Fruit fly (Drosophila melanogaster) whole organism, embryonic: ENCODE results near the gene CG16813.
A peak's percentile ranks its signal among the peaks of the same experiment; 100 is the strongest.

ENCODE experiments used
- Aef1 ChIP-seq: fragments of 200-800 bp; sonication (Bioruptor generic); IDR thresholded peaks from 3 replicates; pipeline ENCODE4 v1.3.6; 2022; ENCODE audit warnings: missing biosample characterization, missing genetic modification characterization
- BtbVII ChIP-seq: fragments of 200-800 bp; sonication (Bioruptor generic); optimal IDR thresholded peaks from 3 replicates; lab custom pipeline; 2017; ENCODE audit warnings: missing biosample characterization, mild to moderate bottlenecking, missing genetic modification characterization
- CG10366 ChIP-seq: fragments of 200-800 bp; sonication (Bioruptor generic); IDR thresholded peaks from 2 replicates; pipeline ENCODE4 v1.3.6; 2022; ENCODE audit warnings: missing biosample characterization, missing genetic modification characterization
- CG10543 ChIP-seq: fragments of 200-800 bp; sonication (Bioruptor generic); optimal IDR thresholded peaks from 3 replicates; lab custom pipeline; 2017; ENCODE audit warnings: missing biosample characterization, mild to moderate bottlenecking, missing genetic modification characterization, moderate library complexity
- CG12769 ChIP-seq: fragments of 200-800 bp; sonication (Bioruptor generic); optimal IDR thresholded peaks from 2 replicates; lab custom pipeline; 2019; ENCODE audit warnings: missing biosample characterization, mild to moderate bottlenecking, missing genetic modification characterization, moderate library complexity
- CG13296 ChIP-seq: fragments of 200-800 bp; sonication (Bioruptor generic); optimal IDR thresholded peaks from 3 replicates; lab custom pipeline; 2018; ENCODE audit warnings: missing biosample characterization, mild to moderate bottlenecking, missing genetic modification characterization
- CG17328 ChIP-seq: fragments of 200-800 bp; sonication (Bioruptor generic); IDR thresholded peaks from 2 replicates; pipeline ENCODE4 v1.3.6; 2022; ENCODE audit warnings: missing biosample characterization, missing genetic modification characterization
- CG17361 ChIP-seq: fragments of 200-800 bp; sonication (Bioruptor generic); IDR thresholded peaks from 3 replicates; pipeline ENCODE4 v1.3.6; 2022; ENCODE audit warnings: missing biosample characterization, missing genetic modification characterization
- CG17385 ChIP-seq: fragments of 200-800 bp; sonication (Bioruptor generic); optimal IDR thresholded peaks from 3 replicates; lab custom pipeline; 2018; ENCODE audit warnings: missing biosample characterization, mild to moderate bottlenecking, missing genetic modification characterization
- CG2120 ChIP-seq: fragments of 200-800 bp; sonication (Bioruptor generic); optimal IDR thresholded peaks from 3 replicates; lab custom pipeline; 2016; ENCODE audit warnings: missing biosample characterization, missing genetic modification characterization
- CG2199 ChIP-seq: fragments of 200-800 bp; sonication (Bioruptor generic); IDR thresholded peaks from 3 replicates; pipeline ENCODE4 v1.3.6; 2022; ENCODE audit warnings: missing biosample characterization, missing genetic modification characterization
- CG2202 ChIP-seq: fragments of 200-800 bp; sonication (Bioruptor generic); optimal IDR thresholded peaks from 2 replicates; lab custom pipeline; 2018; ENCODE audit warnings: missing biosample characterization, mild to moderate bottlenecking, missing genetic modification characterization
- CG34422 ChIP-seq: fragments of 200-800 bp; sonication (Bioruptor generic); IDR thresholded peaks from 3 replicates; pipeline ENCODE4 v1.3.6; 2022; ENCODE audit warnings: missing biosample characterization, missing genetic modification characterization
- CG3726 ChIP-seq: fragments of 200-800 bp; sonication (Bioruptor generic); IDR thresholded peaks from 3 replicates; pipeline ENCODE4, ENCODE4 v1.3.6; 2022; ENCODE audit warnings: missing biosample characterization, missing genetic modification characterization
- CG6791 ChIP-seq: fragments of 200-800 bp; sonication (Bioruptor generic); IDR thresholded peaks from 3 replicates; pipeline ENCODE4 v1.3.6; 2022; ENCODE audit warnings: missing biosample characterization, missing genetic modification characterization; ENCODE audit not compliant: partially characterized antibody
- CG7357 ChIP-seq: fragments of 200-800 bp; sonication (Bioruptor generic); IDR thresholded peaks from 3 replicates; pipeline ENCODE4 v1.3.6; 2022; ENCODE audit warnings: missing biosample characterization, missing genetic modification characterization
- CG8290 ChIP-seq, 3 experiments: fragments of 200-800 bp; sonication (Bioruptor generic); optimal IDR thresholded peaks; 2 replicates each; lab custom pipeline; 2016 to 2019; ENCODE audit warnings: missing biosample characterization in 3 of 3, missing genetic modification characterization in 3 of 3, mild to moderate bottlenecking in 2 of 3, moderate library complexity in 1 of 3
- CG9215 ChIP-seq: fragments of 200-800 bp; sonication (Bioruptor generic); IDR thresholded peaks from 2 replicates; pipeline ENCODE4 v1.3.6; 2022; ENCODE audit warnings: missing biosample characterization, missing genetic modification characterization
- GATAe ChIP-seq: fragments of 200-800 bp; sonication (Bioruptor generic); conservative IDR thresholded peaks from 2 replicates; pipeline ENCODE4 v1.3.6; 2022; ENCODE audit warnings: missing biosample characterization, missing genetic modification characterization
- HLH54F ChIP-seq: fragments of 200-800 bp; sonication (Bioruptor generic); optimal IDR thresholded peaks from 3 replicates; lab custom pipeline; 2016; ENCODE audit warnings: missing biosample characterization, missing genetic modification characterization
- HmgZ ChIP-seq: fragments of 200-800 bp; sonication (Bioruptor generic); optimal IDR thresholded peaks from 2 replicates; lab custom pipeline; 2018; ENCODE audit warnings: missing biosample characterization, mild to moderate bottlenecking, missing genetic modification characterization
- Med ChIP-seq: fragments of 200-800 bp; sonication (Bioruptor generic); peaks from one replicate; lab custom pipeline; 2016; ENCODE audit warnings: missing biosample characterization, missing genetic modification characterization, mild to moderate bottlenecking, inconsistent platforms, moderate library complexity
- Mes4 ChIP-seq: fragments of 200-800 bp; sonication (Bioruptor generic); optimal IDR thresholded peaks from 2 replicates; lab custom pipeline; 2016; ENCODE audit warnings: missing biosample characterization, missing genetic modification characterization
- Poxn ChIP-seq: fragments of 200-800 bp; sonication (Bioruptor generic); IDR thresholded peaks from 2 replicates; pipeline ENCODE4 v1.3.6; 2022; ENCODE audit warnings: missing biosample characterization, missing genetic modification characterization
- TFAM ChIP-seq: fragments of 200-800 bp; sonication (Bioruptor generic); optimal IDR thresholded peaks from 2 replicates; lab custom pipeline; 2017; ENCODE audit warnings: missing biosample characterization, missing genetic modification characterization, inconsistent platforms
- Vsx1 ChIP-seq: fragments of 200-800 bp; sonication (Bioruptor generic); optimal IDR thresholded peaks from 2 replicates; lab custom pipeline; 2017; ENCODE audit warnings: missing biosample characterization, mild to moderate bottlenecking, missing genetic modification characterization, missing genetic modification reagents
- YL-1 ChIP-seq: fragments of 200-800 bp; sonication (Bioruptor generic); optimal IDR thresholded peaks from 3 replicates; lab custom pipeline; 2017; ENCODE audit warnings: missing biosample characterization, mild to moderate bottlenecking, missing genetic modification characterization
- ab ChIP-seq: fragments of 200-800 bp; sonication (Bioruptor generic); optimal IDR thresholded peaks from 2 replicates; lab custom pipeline; 2016; ENCODE audit warnings: missing biosample characterization, missing genetic modification characterization
- ap ChIP-seq: fragments of 200-800 bp; sonication (Bioruptor generic); IDR thresholded peaks from 2 replicates; pipeline ENCODE4 v1.3.6; 2022; ENCODE audit warnings: missing biosample characterization, missing genetic modification characterization
- ara ChIP-seq: fragments of 200-800 bp; sonication (Bioruptor generic); IDR thresholded peaks from 2 replicates; pipeline ENCODE4 v1.3.6; 2022; ENCODE audit warnings: missing biosample characterization, missing genetic modification characterization
- bab2 ChIP-seq: fragments of 200-800 bp; sonication (Bioruptor generic); optimal IDR thresholded peaks from 2 replicates; lab custom pipeline; 2016; ENCODE audit warnings: missing biosample characterization, missing genetic modification characterization
- cad ChIP-seq: fragments of >200 bp; optimal IDR thresholded peaks from 2 replicates; lab custom pipeline; 2017; ENCODE audit warnings: missing biosample characterization, missing genetic modification characterization
- chif ChIP-seq, 2 experiments: fragments of 200-800 bp; sonication (Bioruptor generic); optimal IDR thresholded peaks; 3 replicates each; lab custom pipeline; 2016; ENCODE audit warnings: missing biosample characterization in 2 of 2, missing genetic modification characterization in 2 of 2
- crc ChIP-seq: fragments of 200-800 bp; sonication (Bioruptor generic); optimal IDR thresholded peaks from 2 replicates; lab custom pipeline; 2016; ENCODE audit warnings: missing biosample characterization, missing genetic modification characterization
- cwo ChIP-seq: fragments of 200-800 bp; sonication (Bioruptor generic); optimal IDR thresholded peaks from 3 replicates; lab custom pipeline; 2017; ENCODE audit warnings: missing biosample characterization, missing genetic modification characterization, mild to moderate bottlenecking, moderate library complexity, missing genetic modification reagents
- fd3F ChIP-seq: fragments of 200-800 bp; sonication (Bioruptor generic); optimal IDR thresholded peaks from 2 replicates; lab custom pipeline; 2018; ENCODE audit warnings: missing biosample characterization, mild to moderate bottlenecking, missing genetic modification characterization, moderate library complexity
- ftz-f1 ChIP-seq: fragments of 200-800 bp; sonication (Bioruptor generic); optimal IDR thresholded peaks from 2 replicates; lab custom pipeline; 2016; ENCODE audit warnings: missing biosample characterization, missing genetic modification characterization
- grau ChIP-seq: fragments of 200-800 bp; optimal IDR thresholded peaks from 3 replicates; lab custom pipeline; 2019; ENCODE audit warnings: missing biosample characterization, mild to moderate bottlenecking, missing genetic modification characterization, moderate library complexity
- ham ChIP-seq: fragments of 200-800 bp; sonication (Bioruptor generic); IDR thresholded peaks from 2 replicates; pipeline ENCODE4 v1.3.6; 2022; ENCODE audit warnings: missing biosample characterization, missing genetic modification characterization
- lbe ChIP-seq: fragments of 200-800 bp; sonication (Bioruptor generic); optimal IDR thresholded peaks from 2 replicates; lab custom pipeline; 2016; ENCODE audit warnings: missing biosample characterization, mild to moderate bottlenecking, missing genetic modification characterization
- lilli ChIP-seq: fragments of 200-800 bp; sonication (Bioruptor generic); optimal IDR thresholded peaks from 3 replicates; lab custom pipeline; 2016; ENCODE audit warnings: missing biosample characterization, missing genetic modification characterization
- run ChIP-seq: fragments of 200-800 bp; sonication (Bioruptor generic); optimal IDR thresholded peaks from 3 replicates; lab custom pipeline; 2018; ENCODE audit warnings: missing biosample characterization, mild to moderate bottlenecking, missing genetic modification characterization
- slp2 ChIP-seq: fragments of 200-800 bp; sonication (Bioruptor generic); optimal IDR thresholded peaks from 2 replicates; lab custom pipeline; 2016; ENCODE audit warnings: missing biosample characterization, missing genetic modification characterization
- ssp ChIP-seq: fragments of 200-800 bp; sonication (Bioruptor generic); IDR thresholded peaks from 2 replicates; pipeline ENCODE4 v1.3.6; 2022; ENCODE audit warnings: missing biosample characterization, missing genetic modification characterization
- sug ChIP-seq: fragments of 200-800 bp; optimal IDR thresholded peaks from 2 replicates; lab custom pipeline; 2019; ENCODE audit warnings: missing biosample characterization, mild to moderate bottlenecking, missing genetic modification characterization, moderate library complexity

CG16813 gene

dm6 chr2L:13206077-13206668 lies 21.2 kb upstream of the CG16813 start (continued):
- TF ChIP-seq CG10366 (GFP tag; lab: Robert Waterston, UW) (no peak), CG3726 (GFP tag; lab: Robert Waterston, UW) (no peak), ap (no peak), TFAM (GFP tag; lab: Kevin White, UChicago) (no peak), CG17328 (no peak), CG2120 (GFP tag; lab: Kevin White, UChicago) (no peak), CG13296 (GFP tag; lab: Kevin White, UChicago) (peak; percentile 37), ham (GFP tag; lab: Robert Waterston, UW) (no peak), fd3F (no peak), run (no peak), bab2 (GFP tag; lab: Kevin White, UChicago) (no peak), cwo (GFP tag; lab: Kevin White, UChicago) (peak; percentile 93), CG2199 (no peak), CG17361 (GFP tag; lab: Robert Waterston, UW) (no peak), ssp (GFP tag; lab: Robert Waterston, UW) (no peak), CG6791 (GFP tag; lab: Robert Waterston, UW) (no peak), cad (no peak), CG8290 (GFP tag; optimal IDR thresholded peaks at IDR 0.05; lab: Kevin White, UChicago) (no peak), CG8290 (tag; optimal IDR thresholded peaks at IDR 0.05; lab: Kevin White, UChicago) (peak in 1 of 2 experiments; percentile 37), BtbVII (peak; percentile 28), YL-1 (no peak), CG10543 (GFP tag; lab: Kevin White, UChicago) (peak; percentile 95), ftz-f1 (peak; percentile 19), HLH54F (GFP tag; lab: Kevin White, UChicago) (no peak), Vsx1 (GFP tag; lab: Kevin White, UChicago) (no peak), CG12769 (tag; lab: Kevin White, UChicago) (no peak), lbe (no peak), Med (GFP tag; lab: Kevin White, UChicago) (peak; percentile 37), ara (GFP tag; lab: Robert Waterston, UW) (no peak), Aef1 (GFP tag; lab: Robert Waterston, UW) (no peak), chif (GFP tag; optimal IDR thresholded peaks at IDR 0.05; lab: Kevin White, UChicago) (no peak), sug (peak; percentile 98), GATAe (GFP tag; lab: Robert Waterston, UW) (no peak), CG2202 (no peak), crc (GFP tag; lab: Kevin White, UChicago) (no peak), CG17385 (GFP tag; lab: Kevin White, UChicago) (no peak), lilli (GFP tag; lab: Kevin White, UChicago) (peak; percentile 18), slp2 (GFP tag; lab: Kevin White, UChicago) (no peak), Poxn (GFP tag; lab: Robert Waterston, UW) (no peak), CG34422 (GFP tag; lab: Robert Waterston, UW) (no peak), CG9215 (GFP tag; lab: Robert Waterston, UW) (no peak), Mes4 (GFP tag; lab: Kevin White, UChicago) (no peak), grau (tag; lab: Kevin White, UChicago) (no peak), HmgZ (tag; lab: Kevin White, UChicago) (peak; percentile 50), CG7357 (GFP tag; lab: Robert Waterston, UW) (no peak), ab (GFP tag; lab: Kevin White, UChicago) (no peak)
